Fruit fly (Drosophila melanogaster) S2 (cell line): ENCODE data around the gene CG33687.

Source experiments
- CG8478 ChIP-seq: fragments of >200 bp; optimal IDR thresholded peaks from 2 replicates; lab custom pipeline; 2018
- CTCF ChIP-seq, 2 experiments: fragments of >200 bp; optimal IDR thresholded peaks; 2 replicates each; lab custom pipeline; 2018

DNA sequence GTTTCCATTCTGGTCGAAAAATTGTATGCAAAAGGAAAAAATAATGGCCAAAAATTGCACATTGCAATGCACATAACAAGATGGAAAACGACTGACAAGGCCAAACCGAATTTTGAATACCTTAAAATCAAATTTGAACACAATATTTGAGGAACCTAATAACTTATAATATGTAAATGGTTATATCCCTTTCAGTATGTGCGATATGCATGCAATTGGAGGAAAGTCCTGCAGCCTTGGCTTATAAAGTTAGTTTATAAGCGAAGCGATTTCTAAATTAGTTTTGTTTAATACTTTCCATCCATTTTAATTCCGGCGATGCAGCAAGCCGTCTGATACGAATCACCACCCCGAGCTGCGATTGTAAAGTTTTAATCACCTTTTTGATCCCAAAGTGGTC is 27.5 kb downstream of the CG33687 start:
- TF ChIP-seq CG8478 (lab: Kevin White, UChicago) = no peak
- TF ChIP-seq CTCF (optimal IDR thresholded peaks at IDR 0.05; lab: Kevin White, UChicago) = no peak
